Fruit fly (Drosophila melanogaster) whole organism, embryonic: ENCODE results near the gene Pstk.

Source experiments
- Adf1 ChIP-seq: fragments of 200-800 bp; sonication (Bioruptor generic); IDR thresholded peaks from 2 replicates; pipeline ENCODE4 v1.3.6; 2022; ENCODE audit warnings: missing biosample characterization, missing genetic modification characterization
- Bgb ChIP-seq: fragments of 200-800 bp; sonication (Bioruptor generic); IDR thresholded peaks from 2 replicates; pipeline ENCODE4 v1.3.6; 2022; ENCODE audit warnings: missing biosample characterization, missing genetic modification characterization; ENCODE audit not compliant: partially characterized antibody
- C15 ChIP-seq: fragments of 200-800 bp; sonication (Bioruptor generic); IDR thresholded peaks from 3 replicates; pipeline ENCODE4 v1.3.6; 2022; ENCODE audit warnings: missing biosample characterization, missing genetic modification characterization
- CG10431 ChIP-seq: fragments of 200-800 bp; sonication (Bioruptor generic); optimal IDR thresholded peaks from 3 replicates; lab custom pipeline; 2018; ENCODE audit warnings: missing biosample characterization, mild to moderate bottlenecking, missing genetic modification characterization
- CG11695 ChIP-seq: fragments of 200-800 bp; sonication (Bioruptor generic); IDR thresholded peaks from 3 replicates; pipeline ENCODE4 v1.3.6; 2022; ENCODE audit warnings: missing biosample characterization, missing genetic modification characterization
- CG11696 ChIP-seq: fragments of 200-800 bp; sonication (Bioruptor generic); IDR thresholded peaks from 2 replicates; pipeline ENCODE4 v1.3.6; 2022; ENCODE audit warnings: missing biosample characterization, missing genetic modification characterization
- CG12391 ChIP-seq: fragments of 200-800 bp; sonication (Bioruptor generic); optimal IDR thresholded peaks from 3 replicates; lab custom pipeline; 2018; ENCODE audit warnings: missing biosample characterization, mild to moderate bottlenecking, missing genetic modification characterization, moderate library complexity
- CG12659 ChIP-seq: fragments of 200-800 bp; sonication (Bioruptor generic); optimal IDR thresholded peaks from 3 replicates; lab custom pipeline; 2017; ENCODE audit warnings: mild to moderate bottlenecking, missing biosample characterization, missing genetic modification reagents, missing genetic modification characterization
- CG13424 ChIP-seq: fragments of 200-800 bp; sonication (Bioruptor generic); optimal IDR thresholded peaks from 2 replicates; lab custom pipeline; 2019; ENCODE audit warnings: missing biosample characterization, mild to moderate bottlenecking, missing genetic modification characterization, moderate library complexity
- CG15601 ChIP-seq: fragments of 200-800 bp; sonication (Bioruptor generic); optimal IDR thresholded peaks from 3 replicates; lab custom pipeline; 2019; ENCODE audit warnings: missing biosample characterization, mild to moderate bottlenecking, missing genetic modification characterization, moderate library complexity
- CG1832 ChIP-seq: fragments of 200-800 bp; sonication (Bioruptor generic); optimal IDR thresholded peaks from 2 replicates; lab custom pipeline; 2017; ENCODE audit warnings: missing biosample characterization, mild to moderate bottlenecking, missing genetic modification characterization, inconsistent platforms
- CG18619 ChIP-seq: fragments of 200-800 bp; sonication (Bioruptor generic); optimal IDR thresholded peaks from 3 replicates; lab custom pipeline; 2017; ENCODE audit warnings: missing biosample characterization, mild to moderate bottlenecking, missing genetic modification characterization
- CG30403 ChIP-seq: fragments of 200-800 bp; sonication (Bioruptor generic); optimal IDR thresholded peaks from 3 replicates; lab custom pipeline; 2016; ENCODE audit warnings: missing biosample characterization, missing genetic modification characterization
- CG31365 ChIP-seq: fragments of 200-800 bp; sonication (Bioruptor generic); optimal IDR thresholded peaks from 2 replicates; lab custom pipeline; 2018; ENCODE audit warnings: missing biosample characterization, mild to moderate bottlenecking, missing genetic modification characterization
- CG32767 ChIP-seq: fragments of 200-800 bp; sonication (Bioruptor generic); IDR thresholded peaks from 2 replicates; pipeline ENCODE4 v1.3.6; 2022; ENCODE audit warnings: missing biosample characterization, missing genetic modification characterization
- CG3281 ChIP-seq: fragments of 200-800 bp; sonication (Bioruptor generic); optimal IDR thresholded peaks from 3 replicates; lab custom pipeline; 2017; ENCODE audit warnings: missing biosample characterization, mild to moderate bottlenecking, missing genetic modification characterization
- CG5953 ChIP-seq: fragments of 200-800 bp; sonication (Bioruptor generic); IDR thresholded peaks from 2 replicates; pipeline ENCODE4 v1.3.6; 2022; ENCODE audit warnings: missing biosample characterization, missing genetic modification characterization
- CG7372 ChIP-seq: fragments of 200-800 bp; sonication (Bioruptor generic); IDR thresholded peaks from 2 replicates; pipeline ENCODE4 v1.3.6; 2022; ENCODE audit warnings: missing biosample characterization, missing genetic modification characterization
- CG8944 ChIP-seq: fragments of 200-800 bp; sonication (Bioruptor generic); optimal IDR thresholded peaks from 3 replicates; lab custom pipeline; 2016; ENCODE audit warnings: missing biosample characterization, missing genetic modification characterization
- CG9727 ChIP-seq: fragments of 200-800 bp; sonication (Bioruptor generic); optimal IDR thresholded peaks from 3 replicates; lab custom pipeline; 2017; ENCODE audit warnings: missing biosample characterization, mild to moderate bottlenecking, missing genetic modification characterization
- Chrac-16 ChIP-seq: fragments of 200-800 bp; sonication (Bioruptor generic); optimal IDR thresholded peaks from 3 replicates; lab custom pipeline; 2016; ENCODE audit warnings: missing biosample characterization, missing genetic modification characterization
- CrebB ChIP-seq: fragments of 200-800 bp; sonication (Bioruptor generic); optimal IDR thresholded peaks from 3 replicates; lab custom pipeline; 2018; ENCODE audit warnings: missing biosample characterization, mild to moderate bottlenecking, missing genetic modification characterization
- Doc2 ChIP-seq: fragments of 200-800 bp; sonication (Bioruptor generic); IDR thresholded peaks from 2 replicates; pipeline ENCODE4 v1.3.6; 2022; ENCODE audit warnings: missing biosample characterization, missing genetic modification characterization
- Fer1 ChIP-seq: fragments of 200-800 bp; sonication (Bioruptor generic); optimal IDR thresholded peaks from 2 replicates; lab custom pipeline; 2017; ENCODE audit warnings: missing biosample characterization, mild to moderate bottlenecking, missing genetic modification characterization
- Pdp1 ChIP-seq, 2 experiments: fragments of 200-800 bp; sonication (Bioruptor generic); optimal IDR thresholded peaks; 3 replicates each; lab custom pipeline; 2016; ENCODE audit warnings: missing biosample characterization in 2 of 2, missing genetic modification characterization in 2 of 2, mild to moderate bottlenecking in 1 of 2, moderate library complexity in 1 of 2
- Rfx ChIP-seq: fragments of 200-800 bp; sonication (Bioruptor generic); IDR thresholded peaks from 2 replicates; pipeline ENCODE4 v1.3.6; 2022; ENCODE audit warnings: missing biosample characterization, missing genetic modification characterization
- Ssrp ChIP-seq: fragments of 200-800 bp; sonication (Bioruptor generic); optimal IDR thresholded peaks from 2 replicates; lab custom pipeline; 2018; ENCODE audit warnings: missing biosample characterization, mild to moderate bottlenecking, missing genetic modification characterization, moderate library complexity
- btn ChIP-seq: fragments of 200-800 bp; sonication (Bioruptor generic); optimal IDR thresholded peaks from 2 replicates; lab custom pipeline; 2016; ENCODE audit warnings: missing biosample characterization, missing genetic modification characterization
- cato ChIP-seq: fragments of 200-800 bp; sonication (Bioruptor generic); optimal IDR thresholded peaks from 2 replicates; lab custom pipeline; 2016; ENCODE audit warnings: missing biosample characterization, missing genetic modification characterization, borderline replicate concordance
- dati ChIP-seq: fragments of 200-800 bp; sonication (Bioruptor generic); IDR thresholded peaks from 2 replicates; pipeline ENCODE4 v1.3.6; 2022; ENCODE audit warnings: missing biosample characterization, missing genetic modification characterization
- dmrt11E ChIP-seq: fragments of 200-800 bp; sonication (Bioruptor generic); optimal IDR thresholded peaks from 3 replicates; lab custom pipeline; 2018; ENCODE audit warnings: missing biosample characterization, mild to moderate bottlenecking, missing genetic modification characterization, moderate library complexity
- ems ChIP-seq: fragments of 200-800 bp; sonication (Bioruptor generic); optimal IDR thresholded peaks from 3 replicates; lab custom pipeline; 2016; ENCODE audit warnings: missing biosample characterization, missing genetic modification characterization
- gro ChIP-seq: fragments of 200-800 bp; sonication (Bioruptor generic); optimal IDR thresholded peaks from 2 replicates; lab custom pipeline; 2016; ENCODE audit warnings: missing biosample characterization, missing genetic modification characterization
- kah ChIP-seq: fragments of 200-800 bp; sonication (Bioruptor generic); optimal IDR thresholded peaks from 2 replicates; lab custom pipeline; 2018; ENCODE audit warnings: missing biosample characterization, mild to moderate bottlenecking, missing genetic modification characterization
- mam ChIP-seq: fragments of 200-800 bp; sonication (Bioruptor generic); optimal IDR thresholded peaks from 3 replicates; lab custom pipeline; 2016; ENCODE audit warnings: missing biosample characterization, missing genetic modification characterization
- nau ChIP-seq: fragments of 200-800 bp; sonication (Bioruptor generic); optimal IDR thresholded peaks from 3 replicates; lab custom pipeline; 2017; ENCODE audit warnings: missing biosample characterization, mild to moderate bottlenecking, missing genetic modification characterization, missing genetic modification reagents
- nerfin-1 ChIP-seq: fragments of 200-800 bp; sonication (Bioruptor generic); optimal IDR thresholded peaks from 3 replicates; lab custom pipeline; 2019; ENCODE audit warnings: missing biosample characterization, mild to moderate bottlenecking, missing genetic modification characterization, moderate library complexity
- nerfin-2 ChIP-seq: fragments of 200-800 bp; sonication (Bioruptor generic); IDR thresholded peaks from 2 replicates; pipeline ENCODE4 v1.3.6; 2022; ENCODE audit warnings: missing biosample characterization, missing genetic modification characterization; ENCODE audit not compliant: partially characterized antibody
- nmo ChIP-seq: fragments of 200-800 bp; sonication (Bioruptor generic); optimal IDR thresholded peaks from 2 replicates; lab custom pipeline; 2018; ENCODE audit warnings: missing biosample characterization, mild to moderate bottlenecking, missing genetic modification characterization, moderate library complexity
- oc ChIP-seq: fragments of 200-800 bp; sonication (Bioruptor generic); optimal IDR thresholded peaks from 2 replicates; lab custom pipeline; 2018; ENCODE audit warnings: missing biosample characterization, mild to moderate bottlenecking, missing genetic modification characterization, moderate library complexity
- p53 ChIP-seq: fragments of 200-800 bp; sonication (Bioruptor generic); optimal IDR thresholded peaks from 2 replicates; lab custom pipeline; 2016; ENCODE audit warnings: missing biosample characterization, missing genetic modification characterization
- pnt ChIP-seq: fragments of 200-800 bp; sonication (Bioruptor generic); optimal IDR thresholded peaks from 3 replicates; lab custom pipeline; 2016; ENCODE audit warnings: missing biosample characterization, missing genetic modification characterization
- sens ChIP-seq: fragments of 200-800 bp; sonication (Bioruptor generic); peaks from one replicate; lab custom pipeline; 2016; ENCODE audit warnings: missing biosample characterization, missing genetic modification characterization
- slp2 ChIP-seq: fragments of 200-800 bp; sonication (Bioruptor generic); optimal IDR thresholded peaks from 2 replicates; lab custom pipeline; 2016; ENCODE audit warnings: missing biosample characterization, missing genetic modification characterization
- sna ChIP-seq: fragments of 200-800 bp; sonication (Bioruptor generic); IDR thresholded peaks from 2 replicates; pipeline ENCODE4 v1.3.6; 2022; ENCODE audit warnings: missing biosample characterization, missing genetic modification characterization; ENCODE audit not compliant: partially characterized antibody
- tap ChIP-seq: fragments of 200-800 bp; optimal IDR thresholded peaks from 3 replicates; lab custom pipeline; 2019; ENCODE audit warnings: missing biosample characterization, mild to moderate bottlenecking, missing genetic modification characterization, moderate library complexity
- tx ChIP-seq: fragments of 200-800 bp; sonication (Bioruptor generic); optimal IDR thresholded peaks from 2 replicates; lab custom pipeline; 2016; ENCODE audit warnings: missing biosample characterization, missing genetic modification characterization
- vfl ChIP-seq: fragments of 200-800 bp; sonication (Bioruptor generic); optimal IDR thresholded peaks from 2 replicates; lab custom pipeline; 2016; ENCODE audit warnings: missing biosample characterization, missing genetic modification characterization
- vnd ChIP-seq: fragments of 200-800 bp; sonication (Bioruptor generic); IDR thresholded peaks from 3 replicates; pipeline ENCODE4 v1.3.6; 2022; ENCODE audit warnings: missing biosample characterization, missing genetic modification characterization; ENCODE audit not compliant: partially characterized antibody

Pstk gene

dm6 chrX:19651757-19652419 lies 33.6 kb upstream of the Pstk start, which contains the start of the genes Ranbp21 and Elys (continued):
- TF ChIP-seq CG31365 (tag; lab: Kevin White, UChicago) = no peak
- peak; percentile 62 for TF ChIP-seq CG8944
- no peak for TF ChIP-seq cato (GFP tag; lab: Kevin White, UChicago)
- TF ChIP-seq CrebB (tag; lab: Kevin White, UChicago) = no peak
- no peak for TF ChIP-seq CG5953 (GFP tag; lab: Robert Waterston, UW)
- TF ChIP-seq vnd (GFP tag; lab: Robert Waterston, UW) = 0 out of 3 replicates have a peak, but pooled peaks have one; percentile 46
- TF ChIP-seq Pdp1 (GFP tag; optimal IDR thresholded peaks at IDR 0.05; lab: Kevin White, UChicago) = peak; percentile 44 to 61
- no peak for TF ChIP-seq oc (tag; lab: Kevin White, UChicago)
- TF ChIP-seq CG13424 (tag; lab: Kevin White, UChicago) = peak; percentile 36
- TF ChIP-seq CG32767 (GFP tag; lab: Robert Waterston, UW) = no peak
- no peak for TF ChIP-seq gro (GFP tag; lab: Kevin White, UChicago)
- peak; percentile 72 for TF ChIP-seq nmo (GFP tag; lab: Kevin White, UChicago)
- TF ChIP-seq nerfin-2 (GFP tag; lab: Robert Waterston, UW) = no peak
- peak; percentile 59 for TF ChIP-seq CG9727
- TF ChIP-seq CG11695 (GFP tag; lab: Robert Waterston, UW) = peak; percentile 46; the same call in 1 of the 3 replicates
- peak; percentile 62 for TF ChIP-seq pnt (GFP tag; lab: Kevin White, UChicago)
- TF ChIP-seq sens = peak; percentile 94
- TF ChIP-seq nerfin-1 (tag; lab: Kevin White, UChicago) = no peak
- TF ChIP-seq ems = peak; percentile 61
- TF ChIP-seq Fer1 (GFP tag; lab: Kevin White, UChicago) = no peak
- TF ChIP-seq Ssrp (tag; lab: Kevin White, UChicago) = peak; percentile 36
- TF ChIP-seq tx (GFP tag; lab: Kevin White, UChicago) = peak; percentile 58
- peak; percentile 35 for TF ChIP-seq p53 (GFP tag; lab: Kevin White, UChicago)
- 0 out of 2 replicates have a peak, but pooled peaks have one; percentile 28 for TF ChIP-seq sna (GFP tag; lab: Robert Waterston, UW)
- TF ChIP-seq tap (tag; lab: Kevin White, UChicago) = no peak
- TF ChIP-seq Bgb (GFP tag; lab: Robert Waterston, UW) = peak; percentile 31; the same call in 1 of the 2 replicates
- peak; percentile 69 for TF ChIP-seq CG12659 (GFP tag; lab: Kevin White, UChicago)
- peak; percentile 26 for TF ChIP-seq vfl
- TF ChIP-seq CG11696 (GFP tag; lab: Robert Waterston, UW) = no peak
- TF ChIP-seq CG15601 (tag; lab: Kevin White, UChicago) = no peak
- TF ChIP-seq CG1832 (GFP tag; lab: Kevin White, UChicago) = no peak
- TF ChIP-seq CG3281 (GFP tag; lab: Kevin White, UChicago) = no peak
- peak; percentile 66 for TF ChIP-seq mam (GFP tag; lab: Kevin White, UChicago)
- no peak for TF ChIP-seq nau (GFP tag; lab: Kevin White, UChicago)
- no peak for TF ChIP-seq C15 (GFP tag; lab: Robert Waterston, UW)
- TF ChIP-seq Chrac-16 (GFP tag; lab: Kevin White, UChicago) = peak; percentile 71
- TF ChIP-seq dati (GFP tag; lab: Robert Waterston, UW) = no peak
- TF ChIP-seq CG12391 (tag; lab: Kevin White, UChicago) = peak; percentile 50
- no peak for TF ChIP-seq kah (GFP tag; lab: Kevin White, UChicago)
- no peak for TF ChIP-seq Adf1 (GFP tag; lab: Robert Waterston, UW)
- TF ChIP-seq Doc2 (GFP tag; lab: Robert Waterston, UW) = no peak
- peak; percentile 45 for TF ChIP-seq dmrt11E (tag; lab: Kevin White, UChicago)
- TF ChIP-seq slp2 (GFP tag; lab: Kevin White, UChicago) = peak; percentile 53
- peak; percentile 26 for TF ChIP-seq CG18619 (GFP tag; lab: Kevin White, UChicago)
- TF ChIP-seq CG10431 = no peak
- peak; percentile 32; the same call in 1 of the 2 replicates for TF ChIP-seq CG7372 (GFP tag; lab: Robert Waterston, UW)
- TF ChIP-seq CG30403 (GFP tag; lab: Kevin White, UChicago) = peak; percentile 71
- peak; percentile 5 for TF ChIP-seq btn (GFP tag; lab: Kevin White, UChicago)
- TF ChIP-seq Rfx (GFP tag; lab: Robert Waterston, UW) = peak; percentile 66; the same call in 1 of the 2 replicates
